Worm (Caenorhabditis elegans) whole organism, dauer: ENCODE results near the gene Y37E11AM.2.

Experiments
- unc-62 ChIP-seq: sonication (generic microtip); optimal IDR thresholded peaks from 2 replicates; lab custom pipeline; 2017; ENCODE audit warnings: missing biosample characterization, missing genetic modification reagents, missing genetic modification characterization

Gene Y37E11AM.2

ce11 chrIV:3681763-3682162 is 43.5 kb downstream of the Y37E11AM.2 start:
- no peak for TF ChIP-seq unc-62 (GFP tag; lab: Kevin White, UChicago)
